Worm (Caenorhabditis elegans) whole organism, young adult: Measurements from ENCODE around the gene idpp-6.

Experiments
- B0261.1 ChIP-seq: sonication (generic microtip); optimal IDR thresholded peaks from 2 replicates; lab custom pipeline; 2016; ENCODE audit warnings: mild to moderate bottlenecking, missing genetic modification characterization, moderate library complexity, missing compliant biosample characterization
- C17E4.6 ChIP-seq: fragments of 200-800 bp; sonication (Bioruptor generic); IDR thresholded peaks from 2 replicates; pipeline ENCODE4 v1.3.6; 2022; ENCODE audit warnings: missing genetic modification reagents, missing genetic modification characterization, missing compliant biosample characterization
- F23B12.7 ChIP-seq: sonication (generic microtip); optimal IDR thresholded peaks from 2 replicates; lab custom pipeline; 2017; ENCODE audit warnings: missing genetic modification characterization, mild to moderate bottlenecking, missing compliant biosample characterization, antibody characterized with exemption, moderate library complexity; ENCODE audit not compliant: insufficient read depth
- F33H1.4 ChIP-seq: fragments of 200-800 bp; sonication (Bioruptor generic); IDR thresholded peaks from 2 replicates; pipeline ENCODE4 v1.3.6; 2022; ENCODE audit warnings: missing genetic modification reagents, missing genetic modification characterization, missing compliant biosample characterization
- F37B4.10 ChIP-seq: fragments of 200-800 bp; sonication (Bioruptor generic); IDR thresholded peaks from 2 replicates; pipeline ENCODE4 v1.3.6; 2022; ENCODE audit warnings: missing genetic modification characterization, missing compliant biosample characterization
- F49E8.2 ChIP-seq: sonication (generic microtip); optimal IDR thresholded peaks from 3 replicates; lab custom pipeline; 2017; ENCODE audit warnings: missing genetic modification characterization, mild to moderate bottlenecking, missing compliant biosample characterization, antibody characterized with exemption, moderate library complexity; ENCODE audit not compliant: insufficient read depth
- K11D2.4 ChIP-seq: fragments of 200-800 bp; sonication (Bioruptor generic); IDR thresholded peaks from 2 replicates; pipeline ENCODE4 v1.3.6; 2022; ENCODE audit warnings: missing genetic modification reagents, missing genetic modification characterization, missing compliant biosample characterization
- Y53F4B.3 ChIP-seq: fragments of 200-800 bp; sonication (Bioruptor generic); IDR thresholded peaks from 2 replicates; pipeline ENCODE4 v1.3.6; 2022; ENCODE audit warnings: missing genetic modification reagents, missing genetic modification characterization, missing compliant biosample characterization
- akir-1 ChIP-seq: fragments of 200-800 bp; sonication (Bioruptor generic); optimal IDR thresholded peaks from 2 replicates; lab custom pipeline; 2018; ENCODE audit warnings: mild to moderate bottlenecking, missing genetic modification characterization, moderate library complexity, missing compliant biosample characterization
- aptf-2 ChIP-seq: fragments of 200-800 bp; sonication (Bioruptor generic); conservative IDR thresholded peaks from 2 replicates; pipeline ENCODE4 v1.3.6; 2022; ENCODE audit warnings: missing genetic modification reagents, missing genetic modification characterization, missing compliant biosample characterization
- atf-7 ChIP-seq: sonication (generic microtip); optimal IDR thresholded peaks from 2 replicates; lab custom pipeline; 2017; ENCODE audit warnings: mild to moderate bottlenecking, missing genetic modification characterization, missing compliant biosample characterization
- attf-3 ChIP-seq: fragments of 200-800 bp; sonication (Bioruptor generic); conservative IDR thresholded peaks from 2 replicates; pipeline ENCODE4 v1.3.6; 2022; ENCODE audit warnings: missing genetic modification reagents, missing genetic modification characterization, missing compliant biosample characterization
- bed-2 ChIP-seq: fragments of 200-800 bp; sonication (Bioruptor generic); IDR thresholded peaks from 2 replicates; pipeline ENCODE4 v1.3.6; 2022; ENCODE audit warnings: missing genetic modification reagents, missing genetic modification characterization, missing compliant biosample characterization
- cebp-2 ChIP-seq: fragments of 200-800 bp; sonication (Bioruptor generic); IDR thresholded peaks from 2 replicates; pipeline ENCODE4 v1.3.6; 2022; ENCODE audit warnings: missing genetic modification characterization, missing compliant biosample characterization
- ceh-100 ChIP-seq: fragments of 200-800 bp; sonication (Bioruptor generic); IDR thresholded peaks from 2 replicates; pipeline ENCODE4 v1.3.6; 2022; ENCODE audit warnings: missing genetic modification reagents, missing genetic modification characterization, missing compliant biosample characterization
- ceh-91 ChIP-seq: fragments of 200-800 bp; sonication (Bioruptor generic); IDR thresholded peaks from 2 replicates; pipeline ENCODE4 v1.3.6; 2022; ENCODE audit warnings: missing genetic modification reagents, missing genetic modification characterization, missing compliant biosample characterization
- efl-1 ChIP-seq: fragments of 150-350 bp; optimal IDR thresholded peaks from 2 replicates; lab custom pipeline; 2014; ENCODE audit warnings: missing biosample characterization, missing genetic modification reagents, missing genetic modification characterization
- egrh-3 ChIP-seq: fragments of 200-800 bp; sonication (Bioruptor generic); IDR thresholded peaks from 2 replicates; pipeline ENCODE4 v1.3.6; 2022; ENCODE audit warnings: missing genetic modification reagents, missing genetic modification characterization, missing compliant biosample characterization
- ets-4 ChIP-seq: fragments of 200-800 bp; sonication (Bioruptor generic); optimal IDR thresholded peaks from 2 replicates; lab custom pipeline; 2018; ENCODE audit warnings: mild to moderate bottlenecking, missing genetic modification characterization, missing compliant biosample characterization
- him-1 ChIP-seq: sonication (generic microtip); optimal IDR thresholded peaks from 2 replicates; lab custom pipeline; 2016; ENCODE audit warnings: missing genotype, missing genetic modification reagents, missing genetic modification characterization, missing compliant biosample characterization
- hmg-1.2 ChIP-seq: fragments of 200-800 bp; sonication (Bioruptor generic); IDR thresholded peaks from 2 replicates; pipeline ENCODE4 v1.3.6; 2022; ENCODE audit warnings: missing genetic modification reagents, missing genetic modification characterization, missing compliant biosample characterization
- hmg-20 ChIP-seq: fragments of 200-800 bp; sonication (Bioruptor generic); IDR thresholded peaks from 2 replicates; pipeline ENCODE4 v1.3.6; 2022; ENCODE audit warnings: missing genetic modification reagents, missing genetic modification characterization, missing compliant biosample characterization
- lin-26 ChIP-seq: fragments of 200-800 bp; sonication (Bioruptor generic); IDR thresholded peaks from 2 replicates; pipeline ENCODE4 v1.3.6; 2022; ENCODE audit warnings: missing genetic modification reagents, missing genetic modification characterization, missing compliant biosample characterization
- lin-35 ChIP-seq, 3 experiments: fragments of 150-350 bp in 2 of 3; sonication (generic microtip) in 1 of 3; optimal IDR thresholded peaks; 2 replicates each; lab custom pipeline; 2014 to 2018; ENCODE audit warnings: missing biosample characterization in 3 of 3, missing genetic modification characterization in 3 of 3, missing genetic modification reagents in 3 of 3
- lin-40 ChIP-seq: sonication (generic microtip); optimal IDR thresholded peaks from 2 replicates; lab custom pipeline; 2016; ENCODE audit warnings: missing genetic modification characterization, mild to moderate bottlenecking, missing compliant biosample characterization, missing genotype, missing genetic modification reagents
- lir-1 ChIP-seq: fragments of 200-800 bp; sonication (Bioruptor generic); conservative IDR thresholded peaks from 2 replicates; pipeline ENCODE4 v1.3.6; 2022; ENCODE audit warnings: missing genetic modification reagents, missing genetic modification characterization, missing compliant biosample characterization
- lsl-1 ChIP-seq: fragments of 200-800 bp; sonication (Bioruptor generic); optimal IDR thresholded peaks from 2 replicates; lab custom pipeline; 2018; ENCODE audit warnings: mild to moderate bottlenecking, missing genetic modification characterization, moderate library complexity, missing compliant biosample characterization
- lsy-27 ChIP-seq: sonication (generic microtip); optimal IDR thresholded peaks from 2 replicates; lab custom pipeline; 2017; ENCODE audit warnings: missing genetic modification characterization, mild to moderate bottlenecking, missing compliant biosample characterization, antibody characterized with exemption, missing genotype, borderline replicate concordance; ENCODE audit not compliant: insufficient read depth
- madf-3 ChIP-seq: fragments of 200-800 bp; sonication (Bioruptor generic); IDR thresholded peaks from 2 replicates; pipeline ENCODE4 v1.3.6; 2022; ENCODE audit warnings: missing genetic modification reagents, missing genetic modification characterization, missing compliant biosample characterization
- madf-6 ChIP-seq: fragments of 200-800 bp; sonication (Bioruptor generic); IDR thresholded peaks from 2 replicates; pipeline ENCODE4 v1.3.6; 2022; ENCODE audit warnings: missing genetic modification reagents, missing genetic modification characterization, missing compliant biosample characterization
- nfyb-1 ChIP-seq: fragments of 200-800 bp; sonication (Bioruptor generic); IDR thresholded peaks from 2 replicates; pipeline ENCODE4 v1.3.6; 2022; ENCODE audit warnings: missing genetic modification reagents, missing genetic modification characterization, missing compliant biosample characterization
- nhr-120 ChIP-seq: fragments of 200-800 bp; sonication (Bioruptor generic); IDR thresholded peaks from 2 replicates; pipeline ENCODE4 v1.3.6; 2022; ENCODE audit warnings: missing genetic modification characterization, missing compliant biosample characterization
- nhr-27 ChIP-seq: fragments of 200-800 bp; sonication (Bioruptor generic); optimal IDR thresholded peaks from 2 replicates; lab custom pipeline; 2018; ENCODE audit warnings: mild to moderate bottlenecking, missing genetic modification characterization, moderate library complexity, missing compliant biosample characterization
- nhr-80 ChIP-seq: sonication (generic microtip); optimal IDR thresholded peaks from 2 replicates; lab custom pipeline; 2016; ENCODE audit warnings: missing genetic modification characterization, missing compliant biosample characterization
- nhr-90 ChIP-seq: sonication (generic microtip); optimal IDR thresholded peaks from 2 replicates; lab custom pipeline; 2016; ENCODE audit warnings: missing genotype, mild to moderate bottlenecking, missing genetic modification characterization, missing compliant biosample characterization
- pha-4 ChIP-seq: fragments of 150-350 bp; sonication (generic microtip); optimal IDR thresholded peaks from 2 replicates; lab custom pipeline; 2014; ENCODE audit warnings: missing biosample characterization, missing genetic modification reagents, missing genetic modification characterization
- rcor-1 ChIP-seq: fragments of 200-800 bp; sonication (Bioruptor generic); IDR thresholded peaks from 2 replicates; pipeline ENCODE4 v1.3.6; 2022; ENCODE audit warnings: missing genetic modification reagents, missing genetic modification characterization, missing compliant biosample characterization
- sea-2 ChIP-seq: fragments of 200-800 bp; sonication (Bioruptor generic); IDR thresholded peaks from 2 replicates; pipeline ENCODE4 v1.3.6; 2022; ENCODE audit warnings: missing genetic modification characterization, missing compliant biosample characterization
- snpc-1.3 ChIP-seq: sonication (generic microtip); optimal IDR thresholded peaks from 2 replicates; lab custom pipeline; 2017; ENCODE audit warnings: missing genetic modification characterization, mild to moderate bottlenecking, missing compliant biosample characterization, antibody characterized with exemption, moderate library complexity, missing genotype, missing genetic modification reagents; ENCODE audit not compliant: insufficient read depth
- snpc-3.4 ChIP-seq: sonication (generic microtip); optimal IDR thresholded peaks from 2 replicates; lab custom pipeline; 2017; ENCODE audit warnings: missing genetic modification characterization, mild to moderate bottlenecking, missing compliant biosample characterization, antibody characterized with exemption, moderate library complexity, missing genotype, missing genetic modification reagents
- somi-1 ChIP-seq: fragments of 200-800 bp; sonication (Bioruptor generic); optimal IDR thresholded peaks from 2 replicates; lab custom pipeline; 2018; ENCODE audit warnings: mild to moderate bottlenecking, missing genetic modification characterization, missing compliant biosample characterization
- unc-130 ChIP-seq: sonication (generic microtip); optimal IDR thresholded peaks from 2 replicates; lab custom pipeline; 2016; ENCODE audit warnings: missing genetic modification reagents, missing genetic modification characterization, missing compliant biosample characterization
- xnd-1 ChIP-seq: sonication (generic microtip); optimal IDR thresholded peaks from 2 replicates; lab custom pipeline; 2016; ENCODE audit warnings: missing genotype, missing genetic modification reagents, missing genetic modification characterization, missing compliant biosample characterization
- zfh-2 ChIP-seq: fragments of 200-800 bp; sonication (Bioruptor generic); conservative IDR thresholded peaks from 2 replicates; pipeline ENCODE4 v1.3.6; 2022; ENCODE audit warnings: missing genetic modification reagents, missing genetic modification characterization, missing compliant biosample characterization
- ztf-18 ChIP-seq: sonication (generic microtip); optimal IDR thresholded peaks from 2 replicates; lab custom pipeline; 2016; ENCODE audit warnings: missing genotype, mild to moderate bottlenecking, missing genetic modification characterization, missing compliant biosample characterization
- ztf-22 ChIP-seq: fragments of 200-800 bp; sonication (Bioruptor generic); optimal IDR thresholded peaks from 2 replicates; lab custom pipeline; 2018; ENCODE audit warnings: mild to moderate bottlenecking, missing genetic modification characterization, moderate library complexity, missing compliant biosample characterization
- ztf-26 ChIP-seq: sonication (generic microtip); optimal IDR thresholded peaks from 2 replicates; lab custom pipeline; 2017; ENCODE audit warnings: missing genetic modification characterization, missing compliant biosample characterization

Gene idpp-6

DNA sequence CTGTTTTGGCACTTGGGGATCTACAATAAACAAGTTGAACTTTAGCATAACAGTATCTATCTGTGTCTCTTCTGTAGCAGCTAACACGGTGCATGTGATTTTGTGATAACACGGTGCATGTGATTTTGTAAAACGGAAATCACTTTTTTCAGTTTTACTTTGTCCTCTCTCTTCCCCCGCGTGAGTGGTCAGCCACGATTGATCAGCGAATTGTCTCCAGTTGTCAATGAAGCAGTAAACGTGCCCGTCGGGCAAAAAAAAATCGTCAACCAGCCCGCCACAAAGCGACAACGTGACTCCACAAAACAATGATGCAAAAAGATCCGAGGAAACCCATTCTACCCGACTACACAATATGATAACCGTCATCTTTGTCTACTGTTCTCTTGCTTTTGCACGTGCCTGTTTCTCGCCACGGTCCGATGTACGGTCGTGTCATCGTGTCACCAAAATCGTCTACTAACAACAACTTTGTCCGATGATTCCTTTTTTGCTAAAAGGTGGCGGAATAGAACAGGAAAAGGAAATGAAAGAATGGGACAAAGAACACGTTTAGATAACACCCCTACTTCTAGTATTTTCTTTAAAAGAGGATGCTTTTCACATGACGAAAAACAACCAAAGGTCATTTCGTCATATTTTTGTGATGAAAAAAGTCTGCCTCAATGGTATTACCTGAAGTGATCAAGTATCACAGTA is 33.7 kb upstream of the idpp-6 start (continued):
- TF ChIP-seq ceh-91 (GFP tag; lab: Robert Waterston, UW): no peak
- TF ChIP-seq B0261.1 (tag; lab: Kevin White, UChicago): no peak
- TF ChIP-seq nhr-120 (GFP tag; lab: Robert Waterston, UW): no peak
- TF ChIP-seq zfh-2 (GFP tag; lab: Robert Waterston, UW): peak; percentile 64
- TF ChIP-seq somi-1: peak; percentile 93
- TF ChIP-seq K11D2.4 (GFP tag; lab: Robert Waterston, UW): peak; percentile 86
- TF ChIP-seq madf-6 (GFP tag; lab: Robert Waterston, UW): no peak
- no peak for TF ChIP-seq bed-2 (GFP tag; lab: Robert Waterston, UW)
- no peak for TF ChIP-seq egrh-3 (GFP tag; lab: Robert Waterston, UW)
- TF ChIP-seq F49E8.2: no peak
- 0 out of 2 replicates have a peak, but pooled peaks have one; percentile 18 for TF ChIP-seq rcor-1
- no peak for TF ChIP-seq aptf-2
- peak; percentile 56 for TF ChIP-seq ztf-22 (GFP tag; lab: Kevin White, UChicago)
- no peak for TF ChIP-seq nhr-27
- TF ChIP-seq snpc-1.3: no peak
- TF ChIP-seq lsl-1 (GFP tag; lab: Kevin White, UChicago): no peak
- peak; percentile 39 for TF ChIP-seq ets-4
- TF ChIP-seq akir-1 (GFP tag; lab: Kevin White, UChicago): no peak
- no peak for TF ChIP-seq madf-3 (GFP tag; lab: Robert Waterston, UW)
- no peak for TF ChIP-seq pha-4 (tag; lab: Kevin White, UChicago)
- TF ChIP-seq F37B4.10 (GFP tag; lab: Robert Waterston, UW): no peak
- TF ChIP-seq C17E4.6 (GFP tag; lab: Robert Waterston, UW): no peak
- 0 out of 2 replicates have a peak, but pooled peaks have one; percentile 15 for TF ChIP-seq hmg-20
- no peak for TF ChIP-seq F33H1.4 (GFP tag; lab: Robert Waterston, UW)
- no peak for TF ChIP-seq F23B12.7 (tag; lab: Kevin White, UChicago)
- TF ChIP-seq unc-130 (GFP tag; lab: Kevin White, UChicago): no peak
- peak; percentile 74 for TF ChIP-seq lir-1 (GFP tag; lab: Robert Waterston, UW)
- no peak for TF ChIP-seq ceh-100 (GFP tag; lab: Robert Waterston, UW)
- TF ChIP-seq snpc-3.4 (tag; lab: Kevin White, UChicago): no peak
- peak in 1 of 3 experiments; percentile 41 for TF ChIP-seq lin-35 (GFP tag; optimal IDR thresholded peaks at IDR 0.05; lab: Kevin White, UChicago)
- no peak for TF ChIP-seq xnd-1 (tag; lab: Kevin White, UChicago)
- TF ChIP-seq sea-2 (GFP tag; lab: Robert Waterston, UW): peak; percentile 62; the same call in 1 of the 2 replicates
- no peak for TF ChIP-seq Y53F4B.3 (GFP tag; lab: Robert Waterston, UW)
- TF ChIP-seq lin-40: peak; percentile 81
- no peak for TF ChIP-seq ztf-18 (tag; lab: Kevin White, UChicago)
- TF ChIP-seq attf-3 (GFP tag; lab: Robert Waterston, UW): no peak
- TF ChIP-seq efl-1 (GFP tag; lab: Kevin White, UChicago): no peak
- TF ChIP-seq him-1 (tag; lab: Kevin White, UChicago): no peak
- TF ChIP-seq lin-26 (GFP tag; lab: Robert Waterston, UW): 0 out of 2 replicates have a peak, but pooled peaks have one; percentile 24
- peak; percentile 89 for TF ChIP-seq ztf-26 (tag; lab: Kevin White, UChicago)
- no peak for TF ChIP-seq cebp-2 (GFP tag; lab: Robert Waterston, UW)
- no peak; the same call in 1 of the 2 replicates for TF ChIP-seq hmg-1.2 (GFP tag; lab: Robert Waterston, UW)
- TF ChIP-seq lsy-27 (tag; lab: Kevin White, UChicago): no peak
- TF ChIP-seq nhr-90 (tag; lab: Kevin White, UChicago): peak; percentile 73
- peak; percentile 79 for TF ChIP-seq atf-7
- TF ChIP-seq nhr-80 (tag; lab: Kevin White, UChicago): peak; percentile 84
- peak; percentile 88 for TF ChIP-seq nfyb-1 (GFP tag; lab: Robert Waterston, UW)
